Worm (Caenorhabditis elegans) whole organism, early embryonic: ENCODE data around the gene sru-29.

Source experiments
- B0310.2 ChIP-seq: sonication (generic microtip); optimal IDR thresholded peaks from 2 replicates; lab custom pipeline; 2016; ENCODE audit warnings: mild to moderate bottlenecking, missing genetic modification characterization, missing compliant biosample characterization
- F13C5.2 ChIP-seq: sonication (generic microtip); optimal IDR thresholded peaks from 2 replicates; lab custom pipeline; 2017; ENCODE audit warnings: mild to moderate bottlenecking, missing genetic modification characterization, inconsistent platforms, missing compliant biosample characterization
- aly-1 ChIP-seq: sonication (generic microtip); optimal IDR thresholded peaks from 2 replicates; lab custom pipeline; 2016; ENCODE audit warnings: missing genetic modification characterization, missing compliant biosample characterization
- ama-1 ChIP-seq: fragments of 150-350 bp; optimal IDR thresholded peaks from 2 replicates; lab custom pipeline; 2014
- ceh-13 ChIP-seq: fragments of 200-800 bp; sonication (Bioruptor generic); optimal IDR thresholded peaks from 2 replicates; lab custom pipeline; 2018; ENCODE audit warnings: mild to moderate bottlenecking, missing genetic modification characterization, missing compliant biosample characterization
- ceh-36 ChIP-seq: sonication (generic microtip); optimal IDR thresholded peaks from 2 replicates; lab custom pipeline; 2016; ENCODE audit warnings: missing genetic modification characterization, inconsistent platforms, missing compliant biosample characterization
- ets-7 ChIP-seq: sonication (generic microtip); optimal IDR thresholded peaks from 2 replicates; lab custom pipeline; 2016; ENCODE audit warnings: missing genotype, missing genetic modification characterization, missing compliant biosample characterization
- flt-1 ChIP-seq: fragments of 200-800 bp; sonication (Bioruptor generic); IDR thresholded peaks from 2 replicates; pipeline ENCODE4 v1.3.6; 2022; ENCODE audit warnings: missing genetic modification characterization, missing compliant biosample characterization
- hmbx-1 ChIP-seq: sonication (generic microtip); optimal IDR thresholded peaks from 2 replicates; lab custom pipeline; 2016; ENCODE audit warnings: mild to moderate bottlenecking, missing genetic modification characterization, missing compliant biosample characterization
- hmg-4 ChIP-seq: fragments of 200-800 bp; sonication (Bioruptor generic); optimal IDR thresholded peaks from 2 replicates; lab custom pipeline; 2018; ENCODE audit warnings: mild to moderate bottlenecking, missing genetic modification characterization, missing compliant biosample characterization
- hnd-1 ChIP-seq: sonication (generic microtip); optimal IDR thresholded peaks from 2 replicates; lab custom pipeline; 2016; ENCODE audit warnings: missing genetic modification characterization, missing compliant biosample characterization
- pes-1 ChIP-seq: fragments of 200-800 bp; sonication (Bioruptor generic); IDR thresholded peaks from 2 replicates; pipeline ENCODE4 v1.3.6; 2022; ENCODE audit warnings: missing genetic modification reagents, missing genetic modification characterization, missing compliant biosample characterization
- scrt-1 ChIP-seq: fragments of 200-800 bp; sonication (Bioruptor generic); IDR thresholded peaks from 2 replicates; pipeline ENCODE4 v1.3.6; 2022; ENCODE audit warnings: missing genetic modification characterization, missing compliant biosample characterization
- sea-1 ChIP-seq: fragments of 200-800 bp; sonication (Bioruptor generic); conservative IDR thresholded peaks from 2 replicates; pipeline ENCODE4 v1.3.6; 2022; ENCODE audit warnings: missing genetic modification characterization, missing compliant biosample characterization
- tbx-11 ChIP-seq: fragments of 200-800 bp; sonication (Bioruptor generic); IDR thresholded peaks from 2 replicates; pipeline ENCODE4 v1.3.6; 2022; ENCODE audit warnings: missing genetic modification characterization, missing compliant biosample characterization
- tbx-37 ChIP-seq: fragments of 200-800 bp; sonication (Bioruptor generic); conservative IDR thresholded peaks from 2 replicates; pipeline ENCODE4 v1.3.6; 2022; ENCODE audit warnings: missing genetic modification reagents, missing genetic modification characterization, missing compliant biosample characterization
- tra-4 ChIP-seq: sonication (generic microtip); optimal IDR thresholded peaks from 2 replicates; lab custom pipeline; 2017; ENCODE audit warnings: missing genetic modification characterization, missing compliant biosample characterization

sru-29 gene

DNA sequence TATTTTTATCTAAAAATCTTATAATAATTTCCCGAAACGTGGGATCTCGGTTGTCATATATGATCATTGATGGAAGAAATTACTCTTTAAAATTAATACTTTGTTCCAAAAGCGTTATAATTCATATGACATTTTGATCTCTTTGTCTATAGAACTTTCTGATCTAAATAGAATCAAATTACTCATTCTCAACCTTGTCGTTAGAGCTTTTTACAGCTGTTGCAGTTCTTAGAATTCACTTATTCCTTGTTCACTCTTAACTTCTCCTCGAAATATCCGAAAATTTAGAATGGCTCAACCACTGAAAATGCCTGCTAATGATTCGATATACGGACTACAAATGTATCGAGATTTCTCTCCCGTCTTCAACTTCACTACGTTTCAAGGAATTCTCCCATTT, at the start of gene sru-29:
TSS of gene sru-29 (plus strand) at position 301 of the 400 bp plus-strand sequence.
- TF ChIP-seq tbx-11 (GFP tag; lab: Robert Waterston, UW), result no peak
- no peak for TF ChIP-seq scrt-1 (GFP tag; lab: Robert Waterston, UW)
- TF ChIP-seq B0310.2, result no peak
- no peak for TF ChIP-seq pes-1 (GFP tag; lab: Robert Waterston, UW)
- no peak for TF ChIP-seq hmg-4 (GFP tag; lab: Kevin White, UChicago)
- no peak for TF ChIP-seq tra-4 (tag; lab: Kevin White, UChicago)
- no peak for TF ChIP-seq hmbx-1 (tag; lab: Kevin White, UChicago)
- TF ChIP-seq hnd-1 (tag; lab: Kevin White, UChicago), result no peak
- no peak for TF ChIP-seq ama-1

DNA sequence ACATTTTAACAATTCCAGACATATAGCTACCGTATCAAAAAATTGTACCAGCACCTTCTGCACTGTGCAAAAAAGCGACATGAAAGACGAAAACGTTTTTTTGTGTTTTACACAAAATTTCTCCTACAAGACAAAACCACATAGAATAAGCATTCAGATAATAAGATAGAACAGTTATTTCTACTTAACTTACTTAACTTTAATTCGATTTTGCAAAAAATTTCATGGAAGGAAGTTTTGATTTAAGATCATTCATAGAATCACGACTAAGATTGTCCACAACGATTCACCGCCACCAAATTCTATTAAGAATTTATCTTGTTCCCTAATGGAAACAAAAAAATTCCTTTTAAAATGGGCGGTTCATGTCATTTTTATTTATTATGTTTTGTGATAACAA, 47.5 kb upstream of the sru-29 start:
- TF ChIP-seq aly-1 (tag; lab: Kevin White, UChicago), result no peak
- TF ChIP-seq F13C5.2 (tag; lab: Kevin White, UChicago), result no peak
- TF ChIP-seq ets-7 (tag; lab: Kevin White, UChicago), result no peak
- no peak for TF ChIP-seq tbx-37 (GFP tag; lab: Robert Waterston, UW)
- TF ChIP-seq sea-1 (GFP tag; lab: Robert Waterston, UW), result no peak
- no peak for TF ChIP-seq pes-1 (GFP tag; lab: Robert Waterston, UW)
- no peak for TF ChIP-seq hnd-1 (tag; lab: Kevin White, UChicago)
- no peak for TF ChIP-seq tra-4 (tag; lab: Kevin White, UChicago)
- TF ChIP-seq hmg-4 (GFP tag; lab: Kevin White, UChicago), result no peak
- no peak for TF ChIP-seq ceh-13 (GFP tag; lab: Kevin White, UChicago)
- no peak for TF ChIP-seq ama-1
- TF ChIP-seq tbx-11 (GFP tag; lab: Robert Waterston, UW), result no peak
- TF ChIP-seq flt-1 (GFP tag; lab: Robert Waterston, UW), result no peak
- TF ChIP-seq B0310.2, result no peak
- no peak for TF ChIP-seq scrt-1 (GFP tag; lab: Robert Waterston, UW)
- no peak for TF ChIP-seq hmbx-1 (tag; lab: Kevin White, UChicago)

DNA sequence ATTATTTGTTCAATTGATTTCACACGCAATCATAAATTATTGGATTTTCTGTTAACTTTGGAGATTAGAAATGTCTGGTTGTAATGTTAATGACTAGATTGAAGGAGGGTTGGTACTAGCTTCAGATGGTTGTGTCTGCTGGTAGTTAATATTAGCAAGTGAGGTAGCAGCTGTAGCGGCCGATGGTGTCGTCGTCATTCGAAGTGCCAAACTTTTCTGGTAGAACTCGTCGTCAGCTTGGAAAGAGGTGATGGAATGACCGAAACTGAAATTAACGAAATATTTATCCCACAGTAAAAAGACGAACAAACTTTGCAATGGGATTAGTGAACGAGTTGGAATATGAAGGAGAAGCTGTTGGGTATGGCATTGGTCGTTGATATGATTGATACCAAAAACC, 46.7 kb upstream of the sru-29 start:
- TF ChIP-seq tra-4 (tag; lab: Kevin White, UChicago) (no peak), scrt-1 (GFP tag; lab: Robert Waterston, UW) (no peak), sea-1 (GFP tag; lab: Robert Waterston, UW) (no peak), ets-7 (tag; lab: Kevin White, UChicago) (no peak), tbx-11 (GFP tag; lab: Robert Waterston, UW) (no peak), tbx-37 (GFP tag; lab: Robert Waterston, UW) (no peak)

DNA sequence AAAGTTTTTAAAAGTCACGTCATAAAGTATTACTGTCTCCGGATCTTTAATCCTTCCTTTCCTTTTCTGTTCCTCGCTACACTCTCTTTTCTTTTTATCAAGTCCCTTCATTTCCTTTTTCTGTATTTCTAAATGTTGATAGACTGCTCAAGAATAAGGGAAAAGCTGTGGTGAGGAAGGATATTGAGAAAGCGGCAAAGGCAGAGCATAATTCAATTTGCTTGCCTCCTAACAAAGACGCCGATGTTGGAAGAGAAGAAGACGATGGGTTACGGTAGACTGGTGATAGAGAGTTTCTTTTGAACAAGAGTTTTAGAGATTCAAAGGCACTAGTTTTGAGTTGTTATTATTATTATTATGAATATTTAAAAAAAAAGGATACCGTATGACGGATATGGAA, 45.6 kb upstream of the sru-29 start:
- no peak for TF ChIP-seq ceh-36

DNA sequence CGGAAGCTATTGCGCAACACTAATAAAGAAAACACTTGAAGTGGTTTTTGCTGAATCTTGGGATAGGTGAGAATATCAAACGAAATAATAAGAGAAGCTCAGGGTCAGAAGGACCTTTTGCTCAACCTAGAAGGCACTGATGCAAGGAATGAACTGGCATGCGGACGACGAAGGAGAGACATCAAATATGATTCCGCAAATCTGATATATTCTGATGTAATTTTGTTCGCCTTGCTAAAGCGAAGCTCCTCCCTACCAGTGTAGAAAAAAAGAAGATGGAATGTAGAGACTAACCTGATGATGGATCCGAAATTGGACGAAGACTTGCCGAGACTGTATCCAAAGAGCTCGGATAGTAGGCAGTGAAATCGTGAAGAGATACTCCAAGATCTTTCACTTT, 43.3 kb upstream of the sru-29 start:
- TF ChIP-seq B0310.2 (no peak), ceh-13 (GFP tag; lab: Kevin White, UChicago) (no peak), sea-1 (GFP tag; lab: Robert Waterston, UW) (no peak), pes-1 (GFP tag; lab: Robert Waterston, UW) (no peak), aly-1 (tag; lab: Kevin White, UChicago) (no peak), ama-1 (no peak), ceh-36 (no peak), F13C5.2 (tag; lab: Kevin White, UChicago) (no peak), flt-1 (GFP tag; lab: Robert Waterston, UW) (no peak), tbx-11 (GFP tag; lab: Robert Waterston, UW) (no peak), tra-4 (tag; lab: Kevin White, UChicago) (no peak), hmbx-1 (tag; lab: Kevin White, UChicago) (no peak), hmg-4 (GFP tag; lab: Kevin White, UChicago) (no peak), hnd-1 (tag; lab: Kevin White, UChicago) (no peak), scrt-1 (GFP tag; lab: Robert Waterston, UW) (no peak), tbx-37 (GFP tag; lab: Robert Waterston, UW) (no peak)

DNA sequence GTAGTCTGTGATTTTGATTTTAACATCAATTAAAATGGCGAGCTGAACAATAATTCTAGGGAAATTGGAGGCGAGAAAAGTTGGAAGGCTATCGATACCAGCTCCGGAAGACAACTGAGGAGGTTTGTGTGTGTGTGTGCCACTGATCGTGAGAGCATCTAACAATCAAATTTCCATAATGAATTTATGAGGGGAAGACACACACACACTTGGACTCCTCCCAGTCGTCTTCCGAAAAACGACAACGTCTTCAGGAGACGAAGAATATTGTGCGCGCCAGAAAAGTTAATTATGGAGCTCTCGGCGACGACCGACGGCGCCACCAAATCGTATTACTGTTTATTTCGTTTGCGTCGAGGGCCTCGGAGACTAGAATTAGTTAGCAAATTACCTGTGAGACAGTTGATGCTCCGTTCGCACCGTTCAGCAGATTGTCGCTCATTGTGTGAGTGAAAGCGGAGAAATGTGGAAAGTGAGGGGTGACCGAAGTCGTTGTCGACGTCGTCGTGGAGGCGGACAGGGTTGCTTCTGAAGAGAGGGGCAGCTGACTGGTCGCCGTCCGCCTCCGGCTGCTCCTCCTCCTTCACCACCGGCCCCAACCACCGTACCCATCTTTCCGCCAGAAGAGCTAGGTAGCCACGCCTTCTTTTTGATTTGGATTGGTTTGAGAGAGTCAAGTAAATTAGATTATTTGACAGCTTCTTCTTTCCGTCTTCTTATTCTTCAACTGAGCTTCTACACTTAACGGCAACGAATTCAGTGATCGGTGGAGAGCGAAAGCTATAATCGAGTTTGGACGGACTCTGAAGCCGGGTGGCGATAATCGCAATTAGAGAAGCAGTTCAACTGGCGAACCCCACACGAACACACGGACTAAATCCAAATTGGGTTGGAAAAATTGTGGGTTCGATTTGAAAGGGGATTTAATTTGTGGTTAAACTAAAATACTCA, 42.2 kb upstream of the sru-29 start, which contains the start of gene unc-42:
TSS of gene unc-42 (minus strand) at position 564 of the 951 bp plus-strand sequence.
- TF ChIP-seq tra-4 (tag; lab: Kevin White, UChicago) (no peak), tbx-11 (GFP tag; lab: Robert Waterston, UW) (no peak), ets-7 (tag; lab: Kevin White, UChicago) (no peak), tbx-37 (GFP tag; lab: Robert Waterston, UW) (no peak), ceh-13 (GFP tag; lab: Kevin White, UChicago) (no peak), scrt-1 (GFP tag; lab: Robert Waterston, UW) (no peak), hmg-4 (GFP tag; lab: Kevin White, UChicago) (no peak), pes-1 (GFP tag; lab: Robert Waterston, UW) (no peak)

DNA sequence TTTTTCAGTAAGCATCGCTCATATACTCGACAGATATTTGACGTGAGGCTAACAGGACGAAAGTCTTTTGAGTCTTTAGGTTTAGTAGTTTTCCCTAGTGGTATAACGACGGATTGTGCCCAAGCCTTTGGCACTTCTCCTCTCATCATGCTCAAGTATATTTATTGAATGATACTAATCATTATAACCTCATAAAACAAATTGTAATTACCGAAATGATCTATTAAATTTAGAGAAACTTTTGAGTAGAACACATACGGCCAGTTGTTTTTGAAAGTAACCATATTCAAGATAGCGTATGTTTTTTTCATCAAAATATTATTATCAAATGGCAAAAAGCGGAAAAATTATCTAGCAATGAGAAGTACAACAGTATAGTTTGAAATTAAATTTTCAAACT, 39.9 kb upstream of the sru-29 start:
- TF ChIP-seq B0310.2 (no peak), ets-7 (tag; lab: Kevin White, UChicago) (no peak), ama-1 (no peak), hmg-4 (GFP tag; lab: Kevin White, UChicago) (no peak), F13C5.2 (tag; lab: Kevin White, UChicago) (no peak)
